Worm (Caenorhabditis elegans) whole organism, midembryonic: ENCODE data around the gene fum-1.

ENCODE experiments used
- cog-1 ChIP-seq: sonication (generic microtip); optimal IDR thresholded peaks from 2 replicates; lab custom pipeline; 2016; ENCODE audit warnings: missing genetic modification characterization, missing compliant biosample characterization
- ztf-23 ChIP-seq: fragments of 200-800 bp; sonication (Bioruptor generic); IDR thresholded peaks from 2 replicates; pipeline ENCODE4 v1.3.6; 2022; ENCODE audit warnings: missing genetic modification reagents, missing genetic modification characterization, missing compliant biosample characterization
- ztf-29 ChIP-seq: fragments of 200-800 bp; sonication (Bioruptor generic); IDR thresholded peaks from 2 replicates; pipeline ENCODE4 v1.3.6; 2022; ENCODE audit warnings: missing genetic modification reagents, missing genetic modification characterization, missing compliant biosample characterization

- TF ChIP-seq ztf-29 (GFP tag; lab: Robert Waterston, UW), result no peak
- TF ChIP-seq cog-1, result no peak
- TF ChIP-seq ztf-23 (GFP tag; lab: Robert Waterston, UW), result no peak
Measured at ce11 chrIII:7494850-7495314, 29.5 kb downstream of the fum-1 start.
